Fruit fly (Drosophila melanogaster): ENCODE data around the gene CG42821.
A peak's percentile ranks its signal among the peaks of the same experiment; 100 is the strongest.

Gene CG42821

DNA sequence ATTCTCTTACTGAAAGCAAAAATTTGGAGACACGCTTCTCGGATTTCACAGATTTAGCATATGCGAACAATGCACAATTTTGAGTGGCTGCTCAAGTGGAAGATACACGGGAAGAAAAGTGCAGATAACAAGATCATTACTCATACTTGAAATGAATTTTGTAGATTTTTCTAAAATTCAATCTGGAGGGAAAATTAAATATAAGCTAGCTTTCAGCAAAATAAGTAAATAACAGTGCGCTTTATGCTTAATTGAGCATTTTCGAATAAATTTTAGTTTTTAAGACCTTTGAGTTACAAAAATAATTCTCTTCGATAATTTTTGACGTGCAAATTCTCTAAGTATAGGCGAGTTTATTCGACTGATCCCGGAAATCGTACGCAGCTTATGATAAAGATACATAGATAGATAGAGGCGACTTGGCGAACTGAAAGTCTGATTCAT, 12.2 kb upstream of the CG42821 start (continued):
- TF ChIP-seq ab (GFP tag; optimal IDR thresholded peaks at IDR 0.05), result no peak
- TF ChIP-seq CG3838 (GFP tag; optimal IDR thresholded peaks at IDR 0.05), result no peak
- no peak for TF ChIP-seq Sin3A (optimal IDR thresholded peaks at IDR 0.05)
- TF ChIP-seq cg (GFP tag; optimal IDR thresholded peaks at IDR 0.05), result no peak
- peak; percentile 52; the same call in 1 of the 2 replicates for TF ChIP-seq Rfx (GFP tag; IDR thresholded peaks at IDR 0.05)
- TF ChIP-seq bbx (GFP tag; IDR thresholded peaks at IDR 0.05; ENCODE audit: partially characterized antibody), result no peak
- no peak for TF ChIP-seq tll (GFP tag; optimal IDR thresholded peaks at IDR 0.05)
- TF ChIP-seq Poxn (GFP tag; IDR thresholded peaks at IDR 0.05), result no peak
- peak; percentile 35 for TF ChIP-seq CG15514 (GFP tag; optimal IDR thresholded peaks at IDR 0.05)
- no peak for TF ChIP-seq Tbp (GFP tag; optimal IDR thresholded peaks at IDR 0.05)
- TF ChIP-seq CG11723 (GFP tag; optimal IDR thresholded peaks at IDR 0.05), result no peak
- no peak for TF ChIP-seq Nf-YA (GFP tag; IDR thresholded peaks at IDR 0.05)
- TF ChIP-seq CG33557 (GFP tag; optimal IDR thresholded peaks at IDR 0.05), result no peak
- TF ChIP-seq Lpt (GFP tag; optimal IDR thresholded peaks at IDR 0.05), result no peak
- TF ChIP-seq shn (GFP tag; optimal IDR thresholded peaks at IDR 0.05), result no peak
- TF ChIP-seq CG14860 (GFP tag; IDR thresholded peaks at IDR 0.05; ENCODE audit: partially characterized antibody), result no peak
- TF ChIP-seq HLHmδ (GFP tag; optimal IDR thresholded peaks at IDR 0.05), result no peak
- no peak for TF ChIP-seq da (GFP tag; optimal IDR thresholded peaks at IDR 0.05)
- TF ChIP-seq dysf (GFP tag; IDR thresholded peaks at IDR 0.05), result peak; percentile 55; the same call in 2 of the 3 replicates
- TF ChIP-seq tup (GFP tag; optimal IDR thresholded peaks at IDR 0.05), result no peak
- no peak for TF ChIP-seq nerfin-2 (GFP tag; IDR thresholded peaks at IDR 0.05; ENCODE audit: partially characterized antibody)
- TF ChIP-seq Antp (GFP tag; optimal IDR thresholded peaks at IDR 0.05), result peak; percentile 12
- no peak for TF ChIP-seq CG7271 (tag; optimal IDR thresholded peaks at IDR 0.05)
- no peak for TF ChIP-seq gce (GFP tag; IDR thresholded peaks at IDR 0.05)
- TF ChIP-seq toy (GFP tag; IDR thresholded peaks at IDR 0.05), result no peak
- no peak for TF ChIP-seq CG11247 (GFP tag; IDR thresholded peaks at IDR 0.05)
- TF ChIP-seq usp (GFP tag; optimal IDR thresholded peaks at IDR 0.05), result no peak
- TF ChIP-seq kay (GFP tag; optimal IDR thresholded peaks at IDR 0.05), result no peak
- TF ChIP-seq mam (GFP tag; optimal IDR thresholded peaks at IDR 0.05), result no peak
- no peak for TF ChIP-seq CG17385 (GFP tag; optimal IDR thresholded peaks at IDR 0.05)
- TF ChIP-seq CG6254 (GFP tag; optimal IDR thresholded peaks at IDR 0.05), result no peak
- TF ChIP-seq CG3995 (GFP tag; optimal IDR thresholded peaks at IDR 0.05), result no peak
- TF ChIP-seq CG8765 (GFP tag; IDR thresholded peaks at IDR 0.05), result no peak
- TF ChIP-seq CG10274 (GFP tag; optimal IDR thresholded peaks at IDR 0.05), result no peak
- TF ChIP-seq zfh1 (GFP tag; IDR thresholded peaks at IDR 0.05), result no peak
- TF ChIP-seq pho (GFP tag; optimal IDR thresholded peaks at IDR 0.05), result no peak
- TF ChIP-seq Dp (GFP tag; optimal IDR thresholded peaks at IDR 0.05), result no peak
- no peak for TF ChIP-seq CG18619 (GFP tag; optimal IDR thresholded peaks at IDR 0.05)
- TF ChIP-seq mirr (GFP tag; optimal IDR thresholded peaks at IDR 0.05), result no peak
- no peak for TF ChIP-seq amos (GFP tag; IDR thresholded peaks at IDR 0.05; ENCODE audit: partially characterized antibody)
- no peak for TF ChIP-seq NfI (GFP tag; optimal IDR thresholded peaks at IDR 0.05)
- peak; percentile 58 for TF ChIP-seq Fer3 (tag; optimal IDR thresholded peaks at IDR 0.05)
- no peak for TF ChIP-seq ssp (GFP tag; IDR thresholded peaks at IDR 0.05)
- TF ChIP-seq yki (optimal IDR thresholded peaks at IDR 0.05), result no peak
- TF ChIP-seq run (tag; optimal IDR thresholded peaks at IDR 0.05), result no peak
- no peak for TF ChIP-seq dm (GFP tag; optimal IDR thresholded peaks at IDR 0.05)
- TF ChIP-seq CG9609 (GFP tag; optimal IDR thresholded peaks at IDR 0.05), result no peak
- TF ChIP-seq ftz-f1 (GFP tag; optimal IDR thresholded peaks at IDR 0.05), result no peak
- no peak for TF ChIP-seq CG12769 (tag; optimal IDR thresholded peaks at IDR 0.05)
- TF ChIP-seq CG13296 (GFP tag; optimal IDR thresholded peaks at IDR 0.05), result no peak
- TF ChIP-seq CG31441 (GFP tag; IDR thresholded peaks at IDR 0.05), result no peak
- TF ChIP-seq otp (GFP tag; IDR thresholded peaks at IDR 0.05), result no peak

Measured in whole organism, embryonic.